Worm (Caenorhabditis elegans) whole organism, L1 larva: ENCODE measurements around the gene F29A7.8.

Source experiments
- blmp-1 ChIP-seq: fragments of 150-350 bp; optimal IDR thresholded peaks from 2 replicates; lab custom pipeline; 2014; ENCODE audit warnings: missing biosample characterization, missing genetic modification characterization
- ceh-82 ChIP-seq, 3 experiments: fragments of 150-350 bp in 1 of 3; sonication (generic microtip) in 2 of 3; optimal IDR thresholded peaks; 2 replicates each; lab custom pipeline; 2014 to 2017; ENCODE audit warnings: missing biosample characterization in 3 of 3, missing genetic modification characterization in 3 of 3
- efl-1 ChIP-seq, 4 experiments: fragments of 150-350 bp; optimal IDR thresholded peaks in 3 of 4; peaks in 1 of 4; 1 replicate in 1 of 4; 2 replicates in 3 of 4; lab custom pipeline; 2014; ENCODE audit warnings: missing biosample characterization in 2 of 4, missing genetic modification characterization in 2 of 4, missing genetic modification reagents in 2 of 4
- fkh-8 ChIP-seq: sonication (generic microtip); optimal IDR thresholded peaks from 2 replicates; lab custom pipeline; 2016; ENCODE audit warnings: mild to moderate bottlenecking, missing genetic modification characterization, missing compliant biosample characterization
- jun-1 ChIP-seq: fragments of 150-350 bp; optimal IDR thresholded peaks from 2 replicates; lab custom pipeline; 2014; ENCODE audit warnings: missing biosample characterization, missing genetic modification reagents, missing genetic modification characterization
- lin-14 ChIP-seq: fragments of 200-800 bp; sonication (Bioruptor generic); optimal IDR thresholded peaks from 2 replicates; lab custom pipeline; 2018; ENCODE audit warnings: mild to moderate bottlenecking, missing genetic modification characterization, moderate library complexity, missing compliant biosample characterization
- lin-35 ChIP-seq, 2 experiments: fragments of 150-350 bp; optimal IDR thresholded peaks; 2 replicates each; lab custom pipeline; 2014; ENCODE audit warnings: missing biosample characterization in 2 of 2, missing genetic modification characterization in 2 of 2, missing genetic modification reagents in 2 of 2
- mab-9 ChIP-seq: fragments of 200-800 bp; sonication (Bioruptor generic); IDR thresholded peaks from 2 replicates; pipeline ENCODE4 v1.3.6; 2022; ENCODE audit warnings: missing genetic modification reagents, missing genetic modification characterization, missing compliant biosample characterization
- mdl-1 ChIP-seq, 2 experiments: fragments of 150-350 bp; optimal IDR thresholded peaks; 2 replicates each; lab custom pipeline; 2014 to 2017; ENCODE audit warnings: missing biosample characterization in 2 of 2, missing genetic modification characterization in 2 of 2, inconsistent platforms in 1 of 2
- nhr-20 ChIP-seq: sonication (generic microtip); optimal IDR thresholded peaks from 2 replicates; lab custom pipeline; 2016; ENCODE audit warnings: mild to moderate bottlenecking, missing genetic modification characterization, missing compliant biosample characterization
- nhr-47 ChIP-seq: sonication (generic microtip); optimal IDR thresholded peaks from 2 replicates; lab custom pipeline; 2016; ENCODE audit warnings: mild to moderate bottlenecking, missing genetic modification characterization, moderate library complexity, missing compliant biosample characterization
- nhr-71 ChIP-seq: sonication (generic microtip); optimal IDR thresholded peaks from 2 replicates; lab custom pipeline; 2016; ENCODE audit warnings: mild to moderate bottlenecking, missing genetic modification characterization, moderate library complexity, missing compliant biosample characterization
- rnt-1 ChIP-seq: sonication (generic microtip); optimal IDR thresholded peaks from 2 replicates; lab custom pipeline; 2016; ENCODE audit warnings: mild to moderate bottlenecking, missing genetic modification characterization, moderate library complexity, missing compliant biosample characterization
- snpc-4 ChIP-seq: fragments of 150-350 bp; optimal IDR thresholded peaks from 2 replicates; lab custom pipeline; 2014; ENCODE audit warnings: missing biosample characterization, missing genetic modification characterization

Gene F29A7.8

ce11 chrII:2707872-2708271 is 50.0 kb downstream of the F29A7.8 start, which contains the start of gene Y47G7B.2:
Gene Y47G7B.2, minus strand, starts transcription at chrII:2708014.
- TF ChIP-seq rnt-1 (tag; lab: Kevin White, UChicago): peak; percentile 29
- TF ChIP-seq mdl-1 (tag; optimal IDR thresholded peaks at IDR 0.05; lab: Kevin White, UChicago): peak in 1 of 2 experiments; percentile 8
- no peak for TF ChIP-seq mab-9
- peak in 1 of 2 experiments; percentile 34 for TF ChIP-seq lin-35 (GFP tag; optimal IDR thresholded peaks at IDR 0.05; lab: Kevin White, UChicago)
- peak; percentile 42 for TF ChIP-seq nhr-71 (tag; lab: Kevin White, UChicago)
- TF ChIP-seq efl-1 (optimal IDR thresholded peaks at IDR 0.05; lab: Kevin White, UChicago): peak; percentile 29 to 64
- TF ChIP-seq efl-1 (GFP tag; optimal IDR thresholded peaks at IDR 0.05 in 1 of 2; lab: Kevin White, UChicago): no peak
- no peak for TF ChIP-seq blmp-1
- TF ChIP-seq jun-1: no peak
- peak; percentile 7 for TF ChIP-seq nhr-20 (tag; lab: Kevin White, UChicago)
- TF ChIP-seq ceh-82 (tag; optimal IDR thresholded peaks at IDR 0.05; lab: Kevin White, UChicago): no peak
- TF ChIP-seq fkh-8 (tag; lab: Kevin White, UChicago): peak; percentile 55
- peak; percentile 66 for TF ChIP-seq lin-14 (GFP tag; lab: Kevin White, UChicago)
- TF ChIP-seq snpc-4 (tag; lab: Kevin White, UChicago): no peak
- peak; percentile 23 for TF ChIP-seq nhr-47 (tag; lab: Kevin White, UChicago)
- TF ChIP-seq, all 84 proteins: peak for 9
